Worm (Caenorhabditis elegans) whole organism, L1 larva: ENCODE data around the gene cdc-42.

Source experiments
- C04F5.9 ChIP-seq: sonication (generic microtip); optimal IDR thresholded peaks from 2 replicates; lab custom pipeline; 2016; ENCODE audit warnings: missing genetic modification characterization, missing compliant biosample characterization
- C16A3.4 ChIP-seq: fragments of 150-350 bp; optimal IDR thresholded peaks from 2 replicates; lab custom pipeline; 2014; ENCODE audit warnings: missing biosample characterization, missing genetic modification characterization
- aly-2 ChIP-seq: fragments of 150-350 bp; optimal IDR thresholded peaks from 2 replicates; lab custom pipeline; 2014; ENCODE audit warnings: missing biosample characterization, missing genetic modification characterization
- blmp-1 ChIP-seq: fragments of 150-350 bp; optimal IDR thresholded peaks from 2 replicates; lab custom pipeline; 2014; ENCODE audit warnings: missing biosample characterization, missing genetic modification characterization
- ceh-8 ChIP-seq: fragments of 200-800 bp; sonication (Bioruptor generic); optimal IDR thresholded peaks from 2 replicates; lab custom pipeline; 2018; ENCODE audit warnings: mild to moderate bottlenecking, missing genetic modification characterization, moderate library complexity, missing compliant biosample characterization
- ceh-82 ChIP-seq, 3 experiments: fragments of 150-350 bp in 1 of 3; sonication (generic microtip) in 2 of 3; optimal IDR thresholded peaks; 2 replicates each; lab custom pipeline; 2014 to 2017; ENCODE audit warnings: missing biosample characterization in 3 of 3, missing genetic modification characterization in 3 of 3
- ceh-88 ChIP-seq: fragments of 200-800 bp; sonication (Bioruptor generic); IDR thresholded peaks from 2 replicates; pipeline ENCODE4 v1.3.6; 2022; ENCODE audit warnings: missing genetic modification characterization, missing compliant biosample characterization
- dsc-1 ChIP-seq: sonication (generic microtip); optimal IDR thresholded peaks from 2 replicates; lab custom pipeline; 2016; ENCODE audit warnings: mild to moderate bottlenecking, missing genetic modification characterization, missing compliant biosample characterization
- efl-1 ChIP-seq, 4 experiments: fragments of 150-350 bp; optimal IDR thresholded peaks in 3 of 4; peaks in 1 of 4; 1 replicate in 1 of 4; 2 replicates in 3 of 4; lab custom pipeline; 2014; ENCODE audit warnings: missing biosample characterization in 2 of 4, missing genetic modification characterization in 2 of 4, missing genetic modification reagents in 2 of 4
- efl-3 ChIP-seq: fragments of 200-800 bp; sonication (Bioruptor generic); optimal IDR thresholded peaks from 2 replicates; lab custom pipeline; 2018; ENCODE audit warnings: mild to moderate bottlenecking, missing genetic modification characterization, missing compliant biosample characterization
- egl-13 ChIP-seq: sonication (generic microtip); optimal IDR thresholded peaks from 2 replicates; lab custom pipeline; 2016; ENCODE audit warnings: missing genotype, missing genetic modification reagents, missing genetic modification characterization, missing compliant biosample characterization
- elt-3 ChIP-seq, 6 experiments: fragments of 150-350 bp in 1 of 6; sonication (generic microtip); optimal IDR thresholded peaks; 2 replicates each; lab custom pipeline; 2017 to 2018; ENCODE audit warnings: missing biosample characterization in 6 of 6, missing genetic modification characterization in 6 of 6, inconsistent platforms in 1 of 6
- fkh-4 ChIP-seq: sonication (generic microtip); optimal IDR thresholded peaks from 2 replicates; lab custom pipeline; 2016; ENCODE audit warnings: missing compliant biosample characterization, missing genetic modification characterization, borderline replicate concordance
- fkh-8 ChIP-seq: sonication (generic microtip); optimal IDR thresholded peaks from 2 replicates; lab custom pipeline; 2016; ENCODE audit warnings: mild to moderate bottlenecking, missing genetic modification characterization, missing compliant biosample characterization
- grh-1 ChIP-seq: fragments of 200-800 bp; sonication (Bioruptor generic); IDR thresholded peaks from 2 replicates; pipeline ENCODE4 v1.3.6; 2022; ENCODE audit warnings: missing genetic modification reagents, missing genetic modification characterization, missing compliant biosample characterization
- hlh-4 ChIP-seq: sonication (generic microtip); optimal IDR thresholded peaks from 2 replicates; lab custom pipeline; 2016; ENCODE audit warnings: mild to moderate bottlenecking, missing genetic modification characterization, missing compliant biosample characterization
- hpl-2 ChIP-seq: fragments of 150-350 bp; optimal IDR thresholded peaks from 2 replicates; lab custom pipeline; 2014; ENCODE audit warnings: missing biosample characterization, missing genetic modification reagents, missing genetic modification characterization
- lin-13 ChIP-seq: fragments of 150-350 bp; optimal IDR thresholded peaks from 2 replicates; lab custom pipeline; 2014; ENCODE audit warnings: missing biosample characterization, missing genetic modification reagents, missing genetic modification characterization
- lin-14 ChIP-seq: fragments of 200-800 bp; sonication (Bioruptor generic); optimal IDR thresholded peaks from 2 replicates; lab custom pipeline; 2018; ENCODE audit warnings: mild to moderate bottlenecking, missing genetic modification characterization, moderate library complexity, missing compliant biosample characterization
- lin-15B ChIP-seq: fragments of 150-350 bp; sonication (generic microtip); optimal IDR thresholded peaks from 3 replicates; lab custom pipeline; 2014; ENCODE audit warnings: missing biosample characterization, missing genetic modification characterization
- lin-35 ChIP-seq, 2 experiments: fragments of 150-350 bp; optimal IDR thresholded peaks; 2 replicates each; lab custom pipeline; 2014; ENCODE audit warnings: missing biosample characterization in 2 of 2, missing genetic modification characterization in 2 of 2, missing genetic modification reagents in 2 of 2
- lir-3 ChIP-seq: sonication (generic microtip); optimal IDR thresholded peaks from 2 replicates; lab custom pipeline; 2016; ENCODE audit warnings: mild to moderate bottlenecking, missing genetic modification characterization, moderate library complexity, missing compliant biosample characterization; ENCODE audit not compliant: poor library complexity
- lsy-2 ChIP-seq, 2 experiments: fragments of 150-350 bp; optimal IDR thresholded peaks; 2 replicates each; lab custom pipeline; 2014; ENCODE audit warnings: missing biosample characterization in 2 of 2, missing genetic modification characterization in 2 of 2
- mab-9 ChIP-seq: fragments of 200-800 bp; sonication (Bioruptor generic); IDR thresholded peaks from 2 replicates; pipeline ENCODE4 v1.3.6; 2022; ENCODE audit warnings: missing genetic modification reagents, missing genetic modification characterization, missing compliant biosample characterization
- mep-1 ChIP-seq: fragments of 150-350 bp; optimal IDR thresholded peaks from 2 replicates; lab custom pipeline; 2014; ENCODE audit warnings: missing biosample characterization, missing genetic modification characterization
- nhr-12 ChIP-seq: sonication (generic microtip); optimal IDR thresholded peaks from 2 replicates; lab custom pipeline; 2017; ENCODE audit warnings: missing biosample characterization, missing genetic modification characterization
- nhr-237 ChIP-seq: fragments of 150-350 bp; optimal IDR thresholded peaks from 2 replicates; lab custom pipeline; 2014; ENCODE audit warnings: missing biosample characterization, missing genetic modification characterization
- nhr-71 ChIP-seq: sonication (generic microtip); optimal IDR thresholded peaks from 2 replicates; lab custom pipeline; 2016; ENCODE audit warnings: mild to moderate bottlenecking, missing genetic modification characterization, moderate library complexity, missing compliant biosample characterization
- nhr-77 ChIP-seq: fragments of 150-350 bp; optimal IDR thresholded peaks from 2 replicates; lab custom pipeline; 2014; ENCODE audit warnings: missing biosample characterization, missing genetic modification characterization
- nhr-85 ChIP-seq: sonication (generic microtip); peaks from one replicate; lab custom pipeline; 2016; ENCODE audit warnings: missing genetic modification characterization, inconsistent platforms, missing compliant biosample characterization
- nhr-90 ChIP-seq: sonication (generic microtip); optimal IDR thresholded peaks from 2 replicates; lab custom pipeline; 2016; ENCODE audit warnings: mild to moderate bottlenecking, missing genetic modification characterization, missing compliant biosample characterization; ENCODE audit not compliant: poor library complexity
- rnt-1 ChIP-seq: sonication (generic microtip); optimal IDR thresholded peaks from 2 replicates; lab custom pipeline; 2016; ENCODE audit warnings: mild to moderate bottlenecking, missing genetic modification characterization, moderate library complexity, missing compliant biosample characterization
- snu-23 ChIP-seq: sonication (generic microtip); optimal IDR thresholded peaks from 2 replicates; lab custom pipeline; 2016; ENCODE audit warnings: missing genetic modification characterization, missing compliant biosample characterization
- unc-86 ChIP-seq: sonication (generic microtip); optimal IDR thresholded peaks from 2 replicates; lab custom pipeline; 2016; ENCODE audit warnings: missing genetic modification characterization, missing compliant biosample characterization
- unc-98 ChIP-seq: fragments of 200-800 bp; sonication (Bioruptor generic); IDR thresholded peaks from 2 replicates; pipeline ENCODE4 v1.3.6; 2022; ENCODE audit warnings: missing genetic modification characterization, missing compliant biosample characterization
- vab-15 ChIP-seq: sonication (generic microtip); optimal IDR thresholded peaks from 2 replicates; lab custom pipeline; 2017; ENCODE audit warnings: missing genotype, mild to moderate bottlenecking, missing genetic modification characterization, missing compliant biosample characterization
- zag-1 ChIP-seq: fragments of 150-350 bp; optimal IDR thresholded peaks from 2 replicates; lab custom pipeline; 2014; ENCODE audit warnings: missing biosample characterization, missing genetic modification characterization
- zip-4 ChIP-seq: fragments of 200-800 bp; sonication (Bioruptor generic); optimal IDR thresholded peaks from 2 replicates; lab custom pipeline; 2018; ENCODE audit warnings: mild to moderate bottlenecking, missing genetic modification characterization, moderate library complexity, missing compliant biosample characterization
- ztf-11 ChIP-seq, 2 experiments: sonication (generic microtip); optimal IDR thresholded peaks; 2 replicates each; lab custom pipeline; 2016 to 2017; ENCODE audit warnings: missing genetic modification characterization in 2 of 2, missing biosample characterization in 1 of 2, missing compliant biosample characterization in 1 of 2
- ztf-4 ChIP-seq: fragments of 150-350 bp; optimal IDR thresholded peaks from 2 replicates; lab custom pipeline; 2014; ENCODE audit warnings: missing biosample characterization, missing genetic modification characterization

cdc-42 gene

DNA sequence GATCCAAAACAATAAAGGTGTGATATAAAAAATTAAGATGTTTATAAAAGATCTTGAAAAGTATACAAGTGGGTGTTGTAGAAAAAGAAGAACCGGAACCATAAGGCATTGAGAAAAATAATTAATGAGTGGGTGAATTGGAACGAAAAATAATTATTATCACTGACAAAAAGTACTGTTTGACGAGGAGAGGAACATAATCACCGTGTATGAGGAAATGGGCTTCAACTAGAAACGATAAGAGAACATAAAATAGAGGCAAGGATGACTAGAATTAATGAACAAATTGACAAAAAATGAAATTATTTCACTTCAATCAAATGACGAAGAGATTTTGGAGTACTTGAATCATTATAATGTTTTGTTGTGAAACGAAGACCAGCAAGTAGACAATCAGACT lies 2.0 kb downstream of the cdc-42 start:
- no peak for TF ChIP-seq aly-2 (tag; lab: Kevin White, UChicago)
- no peak for TF ChIP-seq efl-1 (optimal IDR thresholded peaks at IDR 0.05; lab: Kevin White, UChicago)
- peak in 1 of 2 experiments; percentile 63 for TF ChIP-seq efl-1 (GFP tag; optimal IDR thresholded peaks at IDR 0.05 in 1 of 2; lab: Kevin White, UChicago)
- TF ChIP-seq mep-1 (tag; lab: Kevin White, UChicago): peak; percentile 6

DNA sequence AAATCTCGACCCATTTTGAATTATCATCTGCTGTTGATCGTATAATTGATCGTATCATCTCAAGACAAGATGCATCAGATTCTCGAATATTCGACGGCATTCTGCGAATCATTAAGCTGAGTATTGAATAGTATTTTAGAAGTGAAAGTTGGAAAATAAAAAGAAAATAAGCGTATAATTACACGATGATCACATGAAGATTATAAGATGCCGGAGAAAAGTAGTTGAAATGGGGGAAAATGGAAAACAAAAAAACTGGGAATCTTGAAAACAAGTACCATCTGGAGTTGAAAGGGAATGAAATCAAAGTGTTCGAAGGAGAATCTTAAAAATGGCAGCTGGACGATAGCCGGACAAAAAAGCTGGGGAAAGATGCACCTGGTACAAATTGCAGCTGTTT lies 4.2 kb downstream of the cdc-42 start, which contains the start of gene R07G3.8:
R07G3.8 (minus strand) TSS at position 101 of the 400 bp plus-strand sequence.
- TF ChIP-seq hpl-2 (no peak), hlh-4 (tag; lab: Kevin White, UChicago) (no peak), nhr-77 (no peak), C16A3.4 (no peak), unc-98 (GFP tag; lab: Robert Waterston, UW) (no peak), ceh-88 (no peak), ceh-82 (tag; optimal IDR thresholded peaks at IDR 0.05; lab: Kevin White, UChicago) (no peak), nhr-90 (no peak), dsc-1 (no peak), C04F5.9 (tag; lab: Kevin White, UChicago) (no peak), fkh-4 (no peak), nhr-12 (tag; lab: Kevin White, UChicago) (no peak), grh-1 (no peak), efl-3 (GFP tag; lab: Kevin White, UChicago) (no peak), rnt-1 (tag; lab: Kevin White, UChicago) (no peak), nhr-237 (tag; lab: Kevin White, UChicago) (no peak), unc-86 (tag; lab: Kevin White, UChicago) (no peak)

DNA sequence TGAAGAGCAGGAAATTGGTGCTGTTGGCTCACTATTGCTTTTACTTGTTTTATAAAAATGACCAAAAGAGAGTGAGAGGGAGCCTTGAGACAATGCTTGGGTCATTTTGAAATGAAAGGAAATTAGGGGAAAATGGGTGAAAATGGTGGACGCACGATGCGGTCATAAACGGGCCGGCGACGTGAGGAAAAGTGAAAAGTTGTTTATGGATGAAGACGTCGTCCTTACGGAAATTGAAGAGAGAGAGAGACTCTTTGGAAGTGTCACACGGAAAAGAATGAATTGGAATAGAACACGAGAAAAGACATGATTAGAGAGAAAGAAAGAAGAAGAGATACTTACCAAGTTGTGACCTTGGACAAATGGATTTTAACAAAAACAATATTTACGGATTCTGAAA lies 5.3 kb downstream of the cdc-42 start:
- TF ChIP-seq egl-13 (no peak), zag-1 (no peak), mab-9 (GFP tag; lab: Robert Waterston, UW) (no peak), ceh-8 (GFP tag; lab: Kevin White, UChicago) (no peak), efl-1 (optimal IDR thresholded peaks at IDR 0.05; lab: Kevin White, UChicago) (no peak), efl-1 (GFP tag; optimal IDR thresholded peaks at IDR 0.05 in 1 of 2; lab: Kevin White, UChicago) (peak in 1 of 2 experiments; percentile 71), lin-35 (GFP tag; optimal IDR thresholded peaks at IDR 0.05; lab: Kevin White, UChicago) (peak in 1 of 2 experiments; percentile 4), nhr-85 (tag; lab: Kevin White, UChicago) (peak; percentile 48), fkh-8 (tag; lab: Kevin White, UChicago) (no peak), elt-3 (tag; optimal IDR thresholded peaks at IDR 0.05; lab: Kevin White, UChicago) (peak in 1 of 6 experiments; percentile 20), ztf-4 (tag; lab: Kevin White, UChicago) (no peak), mep-1 (tag; lab: Kevin White, UChicago) (peak; percentile 52), lin-15B (tag; lab: Kevin White, UChicago) (no peak), lin-13 (no peak), ztf-11 (tag; optimal IDR thresholded peaks at IDR 0.05; lab: Kevin White, UChicago) (no peak), unc-86 (tag; lab: Kevin White, UChicago) (no peak), zip-4 (GFP tag; lab: Kevin White, UChicago) (no peak), lin-14 (GFP tag; lab: Kevin White, UChicago) (peak; percentile 75), ceh-88 (no peak), lsy-2 (tag; optimal IDR thresholded peaks at IDR 0.05; lab: Kevin White, UChicago) (peak in 1 of 2 experiments; percentile 31), lir-3 (tag; lab: Kevin White, UChicago) (no peak), snu-23 (GFP tag; lab: Kevin White, UChicago) (peak; percentile 38), nhr-71 (tag; lab: Kevin White, UChicago) (peak; percentile 37), vab-15 (peak; percentile 37), blmp-1 (tag; lab: Kevin White, UChicago) (peak; percentile 100)
